Fruit fly (Drosophila melanogaster): Measurements from ENCODE around the gene Fum3.
A peak's percentile ranks its signal among the peaks of the same experiment; 100 is the strongest.

Gene Fum3

dm6 chr3L:11448935-11449334, 16.7 kb downstream of the Fum3 start (continued):
- 0 out of 2 replicates have a peak, but pooled peaks have one; percentile 13 for TF ChIP-seq crol (GFP tag; IDR thresholded peaks at IDR 0.05)
- 0 out of 3 replicates have a peak, but pooled peaks have one; percentile 46 for TF ChIP-seq jigr1 (GFP tag; IDR thresholded peaks at IDR 0.05)
- TF ChIP-seq fd64A (GFP tag; optimal IDR thresholded peaks at IDR 0.05) = no peak
- no peak for TF ChIP-seq br (optimal IDR thresholded peaks at IDR 0.05)
- no peak for TF ChIP-seq CG7745 (tag; optimal IDR thresholded peaks at IDR 0.05)
- peak; percentile 17 to 48 for TF ChIP-seq Hr51 (GFP tag; optimal IDR thresholded peaks at IDR 0.05)
- TF ChIP-seq CG8765 (GFP tag; IDR thresholded peaks at IDR 0.05) = 0 out of 2 replicates have a peak, but pooled peaks have one; percentile 28
- TF ChIP-seq sd (tag; optimal IDR thresholded peaks at IDR 0.05) = no peak
- no peak for TF ChIP-seq CG7928 (GFP tag; optimal IDR thresholded peaks at IDR 0.05)
- TF ChIP-seq unpg (GFP tag; optimal IDR thresholded peaks at IDR 0.05) = peak; percentile 49
- no peak for TF ChIP-seq tup (GFP tag; optimal IDR thresholded peaks at IDR 0.05)
- no peak for TF ChIP-seq fru (optimal IDR thresholded peaks at IDR 0.05)
- peak; percentile 10 for TF ChIP-seq shn (GFP tag; optimal IDR thresholded peaks at IDR 0.05)
- peak; percentile 21; the same call in 1 of the 2 replicates for TF ChIP-seq CG7372 (GFP tag; IDR thresholded peaks at IDR 0.05)
- TF ChIP-seq CG11723 (GFP tag; optimal IDR thresholded peaks at IDR 0.05) = peak; percentile 12
- TF ChIP-seq TFAM (GFP tag; optimal IDR thresholded peaks at IDR 0.05) = no peak
- peak; percentile 71 for TF ChIP-seq H2.0 (GFP tag; IDR thresholded peaks at IDR 0.05)
- TF ChIP-seq Eip74EF (GFP tag; optimal IDR thresholded peaks at IDR 0.05) = no peak
- peak; percentile 9 for TF ChIP-seq CG4854 (GFP tag; optimal IDR thresholded peaks at IDR 0.05)
- peak; percentile 18 for TF ChIP-seq CG12769 (tag; optimal IDR thresholded peaks at IDR 0.05)
- no peak for TF ChIP-seq Hey (tag; optimal IDR thresholded peaks at IDR 0.05)
- peak; percentile 27; the same call in 1 of the 2 replicates for TF ChIP-seq rib (GFP tag; IDR thresholded peaks at IDR 0.05)
- peak; percentile 54 for TF ChIP-seq tio (GFP tag; optimal IDR thresholded peaks at IDR 0.05)
- peak; percentile 50; the same call in 1 of the 2 replicates for TF ChIP-seq CG14667 (GFP tag; IDR thresholded peaks at IDR 0.05)
- TF ChIP-seq ind (GFP tag; optimal IDR thresholded peaks at IDR 0.05) = peak; percentile 56
- peak; percentile 37 for TF ChIP-seq emc (GFP tag; optimal IDR thresholded peaks at IDR 0.05)
- TF ChIP-seq scrt (GFP tag; optimal IDR thresholded peaks at IDR 0.05) = peak; percentile 27
- peak; percentile 38 for TF ChIP-seq CG6254 (GFP tag; optimal IDR thresholded peaks at IDR 0.05)
- TF ChIP-seq az2 (GFP tag; optimal IDR thresholded peaks at IDR 0.05) = peak; percentile 59
- peak; percentile 20 for TF ChIP-seq CG7556 (GFP tag; optimal IDR thresholded peaks at IDR 0.05)
- no peak for TF ChIP-seq Kr (GFP tag; optimal IDR thresholded peaks at IDR 0.05)
- TF ChIP-seq CG8359 (GFP tag; optimal IDR thresholded peaks at IDR 0.05; ENCODE audit: borderline replicate concordance) = no peak
- peak; percentile 27 for TF ChIP-seq dm (GFP tag; optimal IDR thresholded peaks at IDR 0.05)
- TF ChIP-seq CG12236 (GFP tag; optimal IDR thresholded peaks at IDR 0.05) = peak; percentile 13
- peak; percentile 55 for TF ChIP-seq CG2678 (tag; optimal IDR thresholded peaks at IDR 0.05)
- TF ChIP-seq ato (GFP tag; IDR thresholded peaks at IDR 0.05; ENCODE audit: partially characterized antibody) = no peak
- TF ChIP-seq luna (GFP tag; optimal IDR thresholded peaks at IDR 0.05) = no peak
- TF ChIP-seq z (GFP tag; IDR thresholded peaks at IDR 0.05) = no peak
- no peak for TF ChIP-seq nom (GFP tag; optimal IDR thresholded peaks at IDR 0.05)
- TF ChIP-seq Sry-β (GFP tag; optimal IDR thresholded peaks at IDR 0.05) = no peak
- no peak for TF ChIP-seq CG11093 (GFP tag; IDR thresholded peaks at IDR 0.05)
- no peak for TF ChIP-seq Hr39 (optimal IDR thresholded peaks at IDR 0.05)
- TF ChIP-seq CG43689 (GFP tag; IDR thresholded peaks at IDR 0.05) = no peak
- no peak for TF ChIP-seq danr (GFP tag; IDR thresholded peaks at IDR 0.05)
- TF ChIP-seq pros (GFP tag; optimal IDR thresholded peaks at IDR 0.05) = no peak
- TF ChIP-seq CG5245 (GFP tag; optimal IDR thresholded peaks at IDR 0.05) = peak; percentile 66
- no peak for TF ChIP-seq CG3995 (GFP tag; optimal IDR thresholded peaks at IDR 0.05)
- peak; percentile 16 for TF ChIP-seq p53 (GFP tag; optimal IDR thresholded peaks at IDR 0.05)
- no peak for TF ChIP-seq insv (GFP tag; optimal IDR thresholded peaks at IDR 0.05)
- no peak for TF ChIP-seq CG15601 (tag; optimal IDR thresholded peaks at IDR 0.05)
- peak; percentile 48 for TF ChIP-seq CG18764 (GFP tag; optimal IDR thresholded peaks at IDR 0.05)
- peak; percentile 78 for TF ChIP-seq vvl (GFP tag; IDR thresholded peaks at IDR 0.05)

Data from whole organism, embryonic.